Fruit fly (Drosophila melanogaster) whole organism, embryonic: Measurements from ENCODE around the gene CG11436.

ENCODE experiments used
- Aef1 ChIP-seq: fragments of 200-800 bp; sonication (Bioruptor generic); IDR thresholded peaks from 3 replicates; pipeline ENCODE4 v1.3.6; 2022; ENCODE audit warnings: missing biosample characterization, missing genetic modification characterization
- CG11504 ChIP-seq: fragments of 200-800 bp; sonication (Bioruptor generic); optimal IDR thresholded peaks from 3 replicates; lab custom pipeline; 2019; ENCODE audit warnings: missing biosample characterization, mild to moderate bottlenecking, missing genetic modification characterization, moderate library complexity
- CG12104 ChIP-seq: fragments of 200-800 bp; sonication (Bioruptor generic); optimal IDR thresholded peaks from 3 replicates; lab custom pipeline; 2016; ENCODE audit warnings: missing biosample characterization, missing genetic modification characterization
- CG1233 ChIP-seq: fragments of 200-800 bp; sonication (Bioruptor generic); optimal IDR thresholded peaks from 4 replicates; lab custom pipeline; 2018; ENCODE audit warnings: missing biosample characterization, mild to moderate bottlenecking, missing genetic modification characterization
- CG12942 ChIP-seq: fragments of 200-800 bp; sonication (Bioruptor generic); optimal IDR thresholded peaks from 3 replicates; lab custom pipeline; 2016; ENCODE audit warnings: missing biosample characterization, missing genetic modification characterization
- CG13894 ChIP-seq: fragments of 200-800 bp; sonication (Bioruptor generic); optimal IDR thresholded peaks from 3 replicates; lab custom pipeline; 2018; ENCODE audit warnings: missing biosample characterization, mild to moderate bottlenecking, missing genetic modification characterization, moderate library complexity
- CG15073 ChIP-seq: fragments of 200-800 bp; sonication (Bioruptor generic); optimal IDR thresholded peaks from 2 replicates; lab custom pipeline; 2016; ENCODE audit warnings: missing biosample characterization, missing genetic modification characterization
- CG15601 ChIP-seq: fragments of 200-800 bp; sonication (Bioruptor generic); optimal IDR thresholded peaks from 3 replicates; lab custom pipeline; 2019; ENCODE audit warnings: missing biosample characterization, mild to moderate bottlenecking, missing genetic modification characterization, moderate library complexity
- CG17385 ChIP-seq: fragments of 200-800 bp; sonication (Bioruptor generic); optimal IDR thresholded peaks from 3 replicates; lab custom pipeline; 2018; ENCODE audit warnings: missing biosample characterization, mild to moderate bottlenecking, missing genetic modification characterization
- CG1792 ChIP-seq: fragments of 200-800 bp; sonication (Bioruptor generic); optimal IDR thresholded peaks from 2 replicates; lab custom pipeline; 2016; ENCODE audit warnings: missing biosample characterization, missing genetic modification characterization
- CG18011 ChIP-seq: fragments of 200-800 bp; sonication (Bioruptor generic); optimal IDR thresholded peaks from 2 replicates; lab custom pipeline; 2017; ENCODE audit warnings: missing biosample characterization, missing genetic modification characterization, mild to moderate bottlenecking, moderate library complexity, missing genotype
- CG2678 ChIP-seq: fragments of 200-800 bp; sonication (Bioruptor generic); optimal IDR thresholded peaks from 3 replicates; lab custom pipeline; 2019; ENCODE audit warnings: missing biosample characterization, mild to moderate bottlenecking, missing genetic modification characterization, moderate library complexity
- CG31441 ChIP-seq: fragments of 200-800 bp; sonication (Bioruptor generic); IDR thresholded peaks from 2 replicates; pipeline ENCODE4 v1.3.6; 2022; ENCODE audit warnings: missing biosample characterization, missing genetic modification characterization
- CG3281 ChIP-seq: fragments of 200-800 bp; sonication (Bioruptor generic); optimal IDR thresholded peaks from 3 replicates; lab custom pipeline; 2017; ENCODE audit warnings: missing biosample characterization, mild to moderate bottlenecking, missing genetic modification characterization
- CG4360 ChIP-seq: fragments of 200-800 bp; sonication (Bioruptor generic); IDR thresholded peaks from 2 replicates; pipeline ENCODE4 v1.3.6; 2022; ENCODE audit warnings: missing biosample characterization, missing genetic modification characterization
- CG7745 ChIP-seq: fragments of 200-800 bp; sonication (Bioruptor generic); optimal IDR thresholded peaks from 2 replicates; lab custom pipeline; 2018; ENCODE audit warnings: missing biosample characterization, mild to moderate bottlenecking, missing genetic modification characterization, moderate library complexity
- CG8924 ChIP-seq: fragments of 200-800 bp; optimal IDR thresholded peaks from 3 replicates; lab custom pipeline; 2019; ENCODE audit warnings: missing biosample characterization, mild to moderate bottlenecking, missing genetic modification characterization, moderate library complexity
- Drgx ChIP-seq: fragments of 200-800 bp; sonication (Bioruptor generic); IDR thresholded peaks from 2 replicates; pipeline ENCODE4 v1.3.6; 2022; ENCODE audit warnings: missing biosample characterization, missing genetic modification characterization
- E2f1 ChIP-seq: fragments of 200-800 bp; sonication (Bioruptor generic); IDR thresholded peaks from 2 replicates; pipeline ENCODE4 v1.3.6; 2022; ENCODE audit warnings: missing biosample characterization, missing genetic modification characterization
- Fer1 ChIP-seq: fragments of 200-800 bp; sonication (Bioruptor generic); optimal IDR thresholded peaks from 2 replicates; lab custom pipeline; 2017; ENCODE audit warnings: missing biosample characterization, mild to moderate bottlenecking, missing genetic modification characterization
- HHEX ChIP-seq: fragments of 200-800 bp; sonication (Bioruptor generic); optimal IDR thresholded peaks from 3 replicates; lab custom pipeline; 2017; ENCODE audit warnings: missing biosample characterization, mild to moderate bottlenecking, missing genetic modification characterization, missing genetic modification reagents
- Max ChIP-seq: fragments of 200-800 bp; sonication (Bioruptor generic); optimal IDR thresholded peaks from 2 replicates; lab custom pipeline; 2016; ENCODE audit warnings: missing biosample characterization, mild to moderate bottlenecking, missing genetic modification characterization
- Mes4 ChIP-seq: fragments of 200-800 bp; sonication (Bioruptor generic); optimal IDR thresholded peaks from 2 replicates; lab custom pipeline; 2016; ENCODE audit warnings: missing biosample characterization, missing genetic modification characterization
- Pdp1 ChIP-seq, 2 experiments: fragments of 200-800 bp; sonication (Bioruptor generic); optimal IDR thresholded peaks; 3 replicates each; lab custom pipeline; 2016; ENCODE audit warnings: missing biosample characterization in 2 of 2, missing genetic modification characterization in 2 of 2, mild to moderate bottlenecking in 1 of 2, moderate library complexity in 1 of 2
- Usf ChIP-seq: fragments of 200-800 bp; sonication (Bioruptor generic); optimal IDR thresholded peaks from 2 replicates; lab custom pipeline; 2017; ENCODE audit warnings: missing genotype, missing biosample characterization, missing genetic modification characterization
- abd-A ChIP-seq: fragments of 200-800 bp; sonication (Bioruptor generic); optimal IDR thresholded peaks from 3 replicates; lab custom pipeline; 2019; ENCODE audit warnings: missing biosample characterization, mild to moderate bottlenecking, missing genetic modification characterization, moderate library complexity
- bbx ChIP-seq: fragments of 200-800 bp; sonication (Bioruptor generic); IDR thresholded peaks from 2 replicates; pipeline ENCODE4 v1.3.6; 2022; ENCODE audit warnings: missing biosample characterization, missing genetic modification characterization; ENCODE audit not compliant: partially characterized antibody
- bigmax ChIP-seq: fragments of 200-800 bp; sonication (Bioruptor generic); optimal IDR thresholded peaks from 2 replicates; lab custom pipeline; 2018; ENCODE audit warnings: missing biosample characterization, mild to moderate bottlenecking, missing genetic modification characterization
- cg ChIP-seq: fragments of 200-800 bp; sonication (Bioruptor generic); optimal IDR thresholded peaks from 3 replicates; lab custom pipeline; 2019; ENCODE audit warnings: missing biosample characterization, mild to moderate bottlenecking, missing genetic modification characterization, moderate library complexity
- crol ChIP-seq: fragments of 200-800 bp; sonication (Bioruptor generic); IDR thresholded peaks from 2 replicates; pipeline ENCODE4 v1.3.6; 2022; ENCODE audit warnings: missing biosample characterization, missing genetic modification characterization
- emc ChIP-seq: fragments of 200-800 bp; sonication (Bioruptor generic); optimal IDR thresholded peaks from 2 replicates; lab custom pipeline; 2016; ENCODE audit warnings: missing biosample characterization, missing genetic modification characterization
- eve ChIP-seq, 2 experiments: fragments of >200 bp; optimal IDR thresholded peaks; 2 replicates each; lab custom pipeline; 2017; ENCODE audit warnings: missing biosample characterization in 2 of 2, missing genetic modification characterization in 2 of 2
- ewg ChIP-seq: fragments of 200-800 bp; sonication (Bioruptor generic); optimal IDR thresholded peaks from 3 replicates; lab custom pipeline; 2017; ENCODE audit warnings: mild to moderate bottlenecking, missing biosample characterization, missing genetic modification reagents, missing genetic modification characterization
- h ChIP-seq: fragments of >200 bp; optimal IDR thresholded peaks from 2 replicates; lab custom pipeline; 2017
- org-1 ChIP-seq: fragments of 200-800 bp; sonication (Bioruptor generic); optimal IDR thresholded peaks from 2 replicates; lab custom pipeline; 2017; ENCODE audit warnings: missing biosample characterization, missing genetic modification characterization
- p53 ChIP-seq: fragments of 200-800 bp; sonication (Bioruptor generic); optimal IDR thresholded peaks from 2 replicates; lab custom pipeline; 2016; ENCODE audit warnings: missing biosample characterization, missing genetic modification characterization
- slou ChIP-seq: fragments of 200-800 bp; sonication (Bioruptor generic); optimal IDR thresholded peaks from 3 replicates; lab custom pipeline; 2016; ENCODE audit warnings: missing biosample characterization, missing genetic modification characterization
- sob ChIP-seq: fragments of 200-800 bp; sonication (Bioruptor generic); IDR thresholded peaks from 2 replicates; pipeline ENCODE4 v1.3.6; 2022; ENCODE audit warnings: missing biosample characterization, missing genetic modification characterization
- stwl ChIP-seq: fragments of 200-800 bp; sonication (Bioruptor generic); optimal IDR thresholded peaks from 3 replicates; lab custom pipeline; 2018; ENCODE audit warnings: missing biosample characterization, mild to moderate bottlenecking, missing genetic modification characterization, moderate library complexity
- sug ChIP-seq: fragments of 200-800 bp; optimal IDR thresholded peaks from 2 replicates; lab custom pipeline; 2019; ENCODE audit warnings: missing biosample characterization, mild to moderate bottlenecking, missing genetic modification characterization, moderate library complexity
- tll ChIP-seq, 2 experiments: fragments of 200-800 bp in 1 of 2; fragments of >200 bp in 1 of 2; sonication (Bioruptor generic) in 1 of 2; optimal IDR thresholded peaks; 2 replicates each; lab custom pipeline; 2017 to 2019; ENCODE audit warnings: missing biosample characterization in 2 of 2, missing genetic modification characterization in 2 of 2, mild to moderate bottlenecking in 1 of 2, moderate library complexity in 1 of 2
- toy ChIP-seq: fragments of 200-800 bp; sonication (Bioruptor generic); IDR thresholded peaks from 2 replicates; pipeline ENCODE4 v1.3.6; 2022; ENCODE audit warnings: missing biosample characterization, missing genetic modification characterization
- twi ChIP-seq: fragments of 200-800 bp; optimal IDR thresholded peaks from 2 replicates; lab custom pipeline; 2019; ENCODE audit warnings: missing biosample characterization, mild to moderate bottlenecking, missing genetic modification characterization, moderate library complexity
- vvl ChIP-seq: fragments of 200-800 bp; sonication (Bioruptor generic); IDR thresholded peaks from 2 replicates; pipeline ENCODE4 v1.3.6; 2022; ENCODE audit warnings: missing biosample characterization, missing genetic modification characterization

The CG11436 gene

dm6 chrX:4596467-4597183, 44.9 kb upstream of the CG11436 start (continued):
- no peak for TF ChIP-seq org-1 (GFP tag; lab: Kevin White, UChicago)
- no peak for TF ChIP-seq CG31441 (GFP tag; lab: Robert Waterston, UW)
- peak in 1 of 2 experiments; percentile 9 for TF ChIP-seq Pdp1 (GFP tag; optimal IDR thresholded peaks at IDR 0.05; lab: Kevin White, UChicago)
- TF ChIP-seq toy (GFP tag; lab: Robert Waterston, UW) = no peak

- 0 out of 2 replicates have a peak, but pooled peaks have one; percentile 30 for TF ChIP-seq crol (GFP tag; lab: Robert Waterston, UW)
- TF ChIP-seq CG3281 (GFP tag; lab: Kevin White, UChicago) = no peak
- no peak for TF ChIP-seq twi (tag; lab: Kevin White, UChicago)
- peak; percentile 31 for TF ChIP-seq cg (GFP tag; lab: Kevin White, UChicago)
- no peak for TF ChIP-seq emc (GFP tag; lab: Kevin White, UChicago)
- TF ChIP-seq, all 482 proteins: peak for 2
Measured at dm6 chrX:4592258-4592657, 40.6 kb upstream of the CG11436 start.

- no peak for TF ChIP-seq vvl
- no peak for TF ChIP-seq CG7745 (tag; lab: Kevin White, UChicago)
- peak in 1 of 2 experiments; percentile 62 for TF ChIP-seq eve (GFP tag; optimal IDR thresholded peaks at IDR 0.05; lab: Kevin White, UChicago)
- no peak for TF ChIP-seq CG18011
- TF ChIP-seq Mes4 (GFP tag; lab: Kevin White, UChicago) = no peak
- TF ChIP-seq slou (GFP tag; lab: Kevin White, UChicago) = no peak
- no peak for TF ChIP-seq CG11504 (tag; lab: Kevin White, UChicago)
- peak; percentile 69 for TF ChIP-seq CG17385 (GFP tag; lab: Kevin White, UChicago)
- TF ChIP-seq CG12942 (GFP tag; lab: Kevin White, UChicago) = no peak
- no peak for TF ChIP-seq HHEX (GFP tag; lab: Kevin White, UChicago)
- TF ChIP-seq CG2678 (tag; lab: Kevin White, UChicago) = peak; percentile 6
- TF ChIP-seq bbx (GFP tag; lab: Robert Waterston, UW) = no peak
- TF ChIP-seq stwl (tag; lab: Kevin White, UChicago) = no peak
- TF ChIP-seq CG15601 = no peak
- no peak for TF ChIP-seq CG12104
- TF ChIP-seq Max (GFP tag; lab: Kevin White, UChicago) = no peak
- no peak for TF ChIP-seq tll (GFP tag; optimal IDR thresholded peaks at IDR 0.05; lab: Kevin White, UChicago)
- peak; percentile 64; the same call in 1 of the 2 replicates for TF ChIP-seq CG4360 (GFP tag; lab: Robert Waterston, UW)
Measured at dm6 chrX:4590772-4591064, 39.0 kb upstream of the CG11436 start.

- TF ChIP-seq Fer1 (GFP tag; lab: Kevin White, UChicago) = peak; percentile 73
- TF ChIP-seq CG1233 (GFP tag; lab: Kevin White, UChicago) = peak; percentile 71
- peak; percentile 93 for TF ChIP-seq Drgx (GFP tag; lab: Robert Waterston, UW)
- no peak for TF ChIP-seq bigmax (GFP tag; lab: Kevin White, UChicago)
- peak; percentile 4 for TF ChIP-seq CG15073 (GFP tag; lab: Kevin White, UChicago)
- TF ChIP-seq CG13894 (tag; lab: Kevin White, UChicago) = peak; percentile 31
- TF ChIP-seq sug = peak; percentile 28
- peak; percentile 77 for TF ChIP-seq CG8924 (tag; lab: Kevin White, UChicago)
- TF ChIP-seq ewg (GFP tag; lab: Kevin White, UChicago) = peak; percentile 90
- TF ChIP-seq Aef1 (GFP tag; lab: Robert Waterston, UW) = peak; percentile 89
- TF ChIP-seq abd-A = peak; percentile 36
- TF ChIP-seq CG4360 (GFP tag; lab: Robert Waterston, UW) = peak; percentile 56; the same call in 1 of the 2 replicates
- no peak for TF ChIP-seq CG1792 (GFP tag; lab: Kevin White, UChicago)
- peak; percentile 88 for TF ChIP-seq E2f1 (GFP tag; lab: Robert Waterston, UW)
- no peak for TF ChIP-seq p53 (GFP tag; lab: Kevin White, UChicago)
- TF ChIP-seq sob (GFP tag; lab: Robert Waterston, UW) = peak; percentile 86
- TF ChIP-seq Usf (GFP tag; lab: Kevin White, UChicago) = peak; percentile 89
- no peak for TF ChIP-seq h
Measured at dm6 chrX:4589951-4590771, 38.5 kb upstream of the CG11436 start.
